Worm (Caenorhabditis elegans) whole organism, young adult: ENCODE results near the gene ogt-1.

Experiments used
- B0019.2 ChIP-seq: fragments of 200-800 bp; sonication (Bioruptor generic); conservative IDR thresholded peaks from 2 replicates; pipeline ENCODE4 v1.3.6; 2022; ENCODE audit warnings: missing genetic modification reagents, missing genetic modification characterization, missing compliant biosample characterization
- C06A6.2 ChIP-seq: fragments of 200-800 bp; sonication (Bioruptor generic); conservative IDR thresholded peaks from 2 replicates; pipeline ENCODE4 v1.3.6; 2022; ENCODE audit warnings: missing genetic modification characterization, missing compliant biosample characterization
- F37B4.10 ChIP-seq: fragments of 200-800 bp; sonication (Bioruptor generic); IDR thresholded peaks from 2 replicates; pipeline ENCODE4 v1.3.6; 2022; ENCODE audit warnings: missing genetic modification characterization, missing compliant biosample characterization
- F39B2.1 ChIP-seq: fragments of 200-800 bp; sonication (Bioruptor generic); IDR thresholded peaks from 2 replicates; pipeline ENCODE4 v1.3.6; 2022; ENCODE audit warnings: missing genetic modification reagents, missing genetic modification characterization, missing compliant biosample characterization
- F49E8.2 ChIP-seq: sonication (generic microtip); optimal IDR thresholded peaks from 3 replicates; lab custom pipeline; 2017; ENCODE audit warnings: missing genetic modification characterization, mild to moderate bottlenecking, missing compliant biosample characterization, antibody characterized with exemption, moderate library complexity; ENCODE audit not compliant: insufficient read depth
- F52B5.7 ChIP-seq: sonication (generic microtip); optimal IDR thresholded peaks from 2 replicates; lab custom pipeline; 2016; ENCODE audit warnings: mild to moderate bottlenecking, missing genetic modification characterization, missing compliant biosample characterization
- F57A8.1 ChIP-seq: fragments of 200-800 bp; sonication (Bioruptor generic); optimal IDR thresholded peaks from 2 replicates; lab custom pipeline; 2018; ENCODE audit warnings: mild to moderate bottlenecking, missing genetic modification characterization, moderate library complexity, missing compliant biosample characterization
- F57C9.4 ChIP-seq: sonication (generic microtip); optimal IDR thresholded peaks from 2 replicates; lab custom pipeline; 2017; ENCODE audit warnings: mild to moderate bottlenecking, missing genetic modification characterization, missing compliant biosample characterization
- T26A5.8 ChIP-seq: sonication (generic microtip); optimal IDR thresholded peaks from 2 replicates; lab custom pipeline; 2016; ENCODE audit warnings: missing genetic modification characterization, missing compliant biosample characterization
- Y56A3A.18 ChIP-seq: fragments of 200-800 bp; sonication (Bioruptor generic); IDR thresholded peaks from 2 replicates; pipeline ENCODE4 v1.3.6; 2022; ENCODE audit warnings: missing genetic modification reagents, missing genetic modification characterization, missing compliant biosample characterization
- Y79H2A.3 ChIP-seq: fragments of 200-800 bp; sonication (Bioruptor generic); conservative IDR thresholded peaks from 2 replicates; pipeline ENCODE4 v1.3.6; 2022; ENCODE audit warnings: missing genetic modification reagents, missing genetic modification characterization, missing compliant biosample characterization
- Y95B8A.8 ChIP-seq: fragments of 200-800 bp; sonication (Bioruptor generic); IDR thresholded peaks from 2 replicates; pipeline ENCODE4 v1.3.6; 2022; ENCODE audit warnings: missing genetic modification reagents, missing genetic modification characterization, missing compliant biosample characterization
- ZK185.1 ChIP-seq: sonication (generic microtip); optimal IDR thresholded peaks from 2 replicates; lab custom pipeline; 2016; ENCODE audit warnings: mild to moderate bottlenecking, missing genetic modification characterization, missing compliant biosample characterization; ENCODE audit not compliant: poor library complexity, severe bottlenecking
- aptf-2 ChIP-seq: fragments of 200-800 bp; sonication (Bioruptor generic); conservative IDR thresholded peaks from 2 replicates; pipeline ENCODE4 v1.3.6; 2022; ENCODE audit warnings: missing genetic modification reagents, missing genetic modification characterization, missing compliant biosample characterization
- athp-1 ChIP-seq: sonication (generic microtip); optimal IDR thresholded peaks from 2 replicates; lab custom pipeline; 2017; ENCODE audit warnings: mild to moderate bottlenecking, missing genetic modification characterization, missing compliant biosample characterization
- attf-3 ChIP-seq: fragments of 200-800 bp; sonication (Bioruptor generic); conservative IDR thresholded peaks from 2 replicates; pipeline ENCODE4 v1.3.6; 2022; ENCODE audit warnings: missing genetic modification reagents, missing genetic modification characterization, missing compliant biosample characterization
- attf-5 ChIP-seq: fragments of 200-800 bp; sonication (Bioruptor generic); optimal IDR thresholded peaks from 2 replicates; lab custom pipeline; 2018; ENCODE audit warnings: mild to moderate bottlenecking, missing genetic modification characterization, missing compliant biosample characterization
- bed-1 ChIP-seq: fragments of 200-800 bp; sonication (Bioruptor generic); IDR thresholded peaks from 2 replicates; pipeline ENCODE4 v1.3.6; 2022; ENCODE audit warnings: missing genetic modification reagents, missing genetic modification characterization, missing compliant biosample characterization
- bed-2 ChIP-seq: fragments of 200-800 bp; sonication (Bioruptor generic); IDR thresholded peaks from 2 replicates; pipeline ENCODE4 v1.3.6; 2022; ENCODE audit warnings: missing genetic modification reagents, missing genetic modification characterization, missing compliant biosample characterization
- ceh-100 ChIP-seq: fragments of 200-800 bp; sonication (Bioruptor generic); IDR thresholded peaks from 2 replicates; pipeline ENCODE4 v1.3.6; 2022; ENCODE audit warnings: missing genetic modification reagents, missing genetic modification characterization, missing compliant biosample characterization
- ceh-91 ChIP-seq: fragments of 200-800 bp; sonication (Bioruptor generic); IDR thresholded peaks from 2 replicates; pipeline ENCODE4 v1.3.6; 2022; ENCODE audit warnings: missing genetic modification reagents, missing genetic modification characterization, missing compliant biosample characterization
- dox-1 ChIP-seq: fragments of 200-800 bp; sonication (Bioruptor generic); IDR thresholded peaks from 2 replicates; pipeline ENCODE4 v1.3.6; 2022; ENCODE audit warnings: missing genetic modification reagents, missing genetic modification characterization, missing compliant biosample characterization
- dpff-1 ChIP-seq: sonication (generic microtip); optimal IDR thresholded peaks from 2 replicates; lab custom pipeline; 2017; ENCODE audit warnings: mild to moderate bottlenecking, missing genetic modification characterization, missing compliant biosample characterization
- egl-18 ChIP-seq: fragments of 200-800 bp; sonication (Bioruptor generic); IDR thresholded peaks from 2 replicates; pipeline ENCODE4 v1.3.6; 2022; ENCODE audit warnings: missing genetic modification reagents, missing genetic modification characterization, missing compliant biosample characterization
- egl-44 ChIP-seq: fragments of 200-800 bp; sonication (Bioruptor generic); IDR thresholded peaks from 2 replicates; pipeline ENCODE4 v1.3.6; 2022; ENCODE audit warnings: missing genetic modification reagents, missing genetic modification characterization, missing compliant biosample characterization
- him-1 ChIP-seq: sonication (generic microtip); optimal IDR thresholded peaks from 2 replicates; lab custom pipeline; 2016; ENCODE audit warnings: missing genotype, missing genetic modification reagents, missing genetic modification characterization, missing compliant biosample characterization
- hmg-20 ChIP-seq: fragments of 200-800 bp; sonication (Bioruptor generic); IDR thresholded peaks from 2 replicates; pipeline ENCODE4 v1.3.6; 2022; ENCODE audit warnings: missing genetic modification reagents, missing genetic modification characterization, missing compliant biosample characterization
- hrde-1 ChIP-seq: sonication (generic microtip); optimal IDR thresholded peaks from 2 replicates; lab custom pipeline; 2016; ENCODE audit warnings: missing genetic modification characterization, mild to moderate bottlenecking, missing compliant biosample characterization, moderate library complexity, missing genotype, missing genetic modification reagents, borderline replicate concordance
- lag-1 ChIP-seq: fragments of 200-800 bp; sonication (Bioruptor generic); IDR thresholded peaks from 2 replicates; pipeline ENCODE4 v1.3.6; 2022; ENCODE audit warnings: missing genetic modification reagents, missing genetic modification characterization, missing compliant biosample characterization
- let-526 ChIP-seq: fragments of 200-800 bp; sonication (Bioruptor generic); IDR thresholded peaks from 2 replicates; pipeline ENCODE4 v1.3.6; 2022; ENCODE audit warnings: missing genetic modification reagents, missing genetic modification characterization, missing compliant biosample characterization
- let-607 ChIP-seq, 2 experiments: fragments of 200-800 bp in 1 of 2; sonication (Bioruptor generic) in 1 of 2; sonication (generic microtip) in 1 of 2; optimal IDR thresholded peaks; 2 replicates each; lab custom pipeline; 2016 to 2018; ENCODE audit warnings: mild to moderate bottlenecking in 2 of 2, missing compliant biosample characterization in 2 of 2, missing genetic modification characterization in 2 of 2, moderate library complexity in 2 of 2, missing genotype in 1 of 2
- lin-35 ChIP-seq, 3 experiments: fragments of 150-350 bp in 2 of 3; sonication (generic microtip) in 1 of 3; optimal IDR thresholded peaks; 2 replicates each; lab custom pipeline; 2014 to 2018; ENCODE audit warnings: missing biosample characterization in 3 of 3, missing genetic modification characterization in 3 of 3, missing genetic modification reagents in 3 of 3
- lsy-27 ChIP-seq: sonication (generic microtip); optimal IDR thresholded peaks from 2 replicates; lab custom pipeline; 2017; ENCODE audit warnings: missing genetic modification characterization, mild to moderate bottlenecking, missing compliant biosample characterization, antibody characterized with exemption, missing genotype, borderline replicate concordance; ENCODE audit not compliant: insufficient read depth
- madf-10 ChIP-seq: sonication (generic microtip); optimal IDR thresholded peaks from 2 replicates; lab custom pipeline; 2016; ENCODE audit warnings: mild to moderate bottlenecking, missing genetic modification characterization, missing compliant biosample characterization
- madf-8 ChIP-seq: fragments of 200-800 bp; sonication (Bioruptor generic); conservative IDR thresholded peaks from 2 replicates; pipeline ENCODE4 v1.3.6; 2022; ENCODE audit warnings: missing genetic modification reagents, missing genetic modification characterization, missing compliant biosample characterization
- mcd-1 ChIP-seq: fragments of 200-800 bp; sonication (Bioruptor generic); IDR thresholded peaks from 2 replicates; pipeline ENCODE4 v1.3.6; 2022; ENCODE audit warnings: missing genetic modification reagents, missing genetic modification characterization, missing compliant biosample characterization
- nfya-1 ChIP-seq: sonication (generic microtip); optimal IDR thresholded peaks from 2 replicates; lab custom pipeline; 2017; ENCODE audit warnings: antibody characterized with exemption, missing compliant biosample characterization, missing genetic modification characterization, borderline replicate concordance; ENCODE audit not compliant: insufficient read depth
- nfya-2 ChIP-seq: fragments of 200-800 bp; sonication (Bioruptor generic); IDR thresholded peaks from 2 replicates; pipeline ENCODE4 v1.3.6; 2022; ENCODE audit warnings: missing genetic modification reagents, missing genetic modification characterization, missing compliant biosample characterization
- nfyb-1 ChIP-seq: fragments of 200-800 bp; sonication (Bioruptor generic); IDR thresholded peaks from 2 replicates; pipeline ENCODE4 v1.3.6; 2022; ENCODE audit warnings: missing genetic modification reagents, missing genetic modification characterization, missing compliant biosample characterization
- nhr-179 ChIP-seq: sonication (generic microtip); optimal IDR thresholded peaks from 2 replicates; lab custom pipeline; 2016; ENCODE audit warnings: mild to moderate bottlenecking, missing genetic modification characterization, missing compliant biosample characterization
- sea-2 ChIP-seq: fragments of 200-800 bp; sonication (Bioruptor generic); IDR thresholded peaks from 2 replicates; pipeline ENCODE4 v1.3.6; 2022; ENCODE audit warnings: missing genetic modification characterization, missing compliant biosample characterization
- snpc-1.1 ChIP-seq: sonication (generic microtip); optimal IDR thresholded peaks from 2 replicates; lab custom pipeline; 2017; ENCODE audit warnings: missing genetic modification characterization, mild to moderate bottlenecking, missing compliant biosample characterization, antibody characterized with exemption, moderate library complexity, missing genotype, missing genetic modification reagents; ENCODE audit not compliant: insufficient read depth
- snpc-3.4 ChIP-seq: sonication (generic microtip); optimal IDR thresholded peaks from 2 replicates; lab custom pipeline; 2017; ENCODE audit warnings: missing genetic modification characterization, mild to moderate bottlenecking, missing compliant biosample characterization, antibody characterized with exemption, moderate library complexity, missing genotype, missing genetic modification reagents
- tbx-9 ChIP-seq: sonication (generic microtip); optimal IDR thresholded peaks from 2 replicates; lab custom pipeline; 2016; ENCODE audit warnings: borderline replicate concordance, missing genetic modification characterization, inconsistent platforms, missing compliant biosample characterization
- unc-62 ChIP-seq: fragments of 150-350 bp; optimal IDR thresholded peaks from 2 replicates; lab custom pipeline; 2014; ENCODE audit warnings: missing biosample characterization, missing genetic modification reagents, missing genetic modification characterization
- ztf-25 ChIP-seq: fragments of 200-800 bp; sonication (Bioruptor generic); IDR thresholded peaks from 2 replicates; pipeline ENCODE4 v1.3.6; 2022; ENCODE audit warnings: missing genetic modification reagents, missing genetic modification characterization, missing compliant biosample characterization
- ztf-28 ChIP-seq: fragments of 200-800 bp; sonication (Bioruptor generic); IDR thresholded peaks from 2 replicates; pipeline ENCODE4 v1.3.6; 2022; ENCODE audit warnings: missing genetic modification reagents, missing genetic modification characterization, missing compliant biosample characterization

ogt-1 gene

ce11 chrIII:7155631-7156030, 2.0 kb upstream of the ogt-1 start (continued):
- TF ChIP-seq F49E8.2 (no peak), ceh-91 (GFP tag; lab: Robert Waterston, UW) (no peak), ZK185.1 (tag; lab: Kevin White, UChicago) (peak; percentile 54), let-607 (tag; optimal IDR thresholded peaks at IDR 0.05; lab: Kevin White, UChicago) (peak; percentile 63 to 70), Y79H2A.3 (GFP tag; lab: Robert Waterston, UW) (0 out of 2 replicates have a peak, but pooled peaks have one; percentile 44), snpc-3.4 (tag; lab: Kevin White, UChicago) (no peak), nfya-2 (GFP tag; lab: Robert Waterston, UW) (no peak), attf-5 (peak; percentile 80), snpc-1.1 (tag; lab: Kevin White, UChicago) (no peak), F57C9.4 (tag; lab: Kevin White, UChicago) (no peak), hrde-1 (no peak), egl-44 (no peak), nfya-1 (tag; lab: Kevin White, UChicago) (no peak), T26A5.8 (tag; lab: Kevin White, UChicago) (no peak), F57A8.1 (GFP tag; lab: Kevin White, UChicago) (no peak), hmg-20 (GFP tag; lab: Robert Waterston, UW) (no peak), C06A6.2 (GFP tag; lab: Robert Waterston, UW) (peak; percentile 82), madf-8 (GFP tag; lab: Robert Waterston, UW) (no peak), attf-3 (peak; percentile 49), Y56A3A.18 (0 out of 2 replicates have a peak, but pooled peaks have one; percentile 50), lag-1 (no peak), B0019.2 (GFP tag; lab: Robert Waterston, UW) (no peak), sea-2 (GFP tag; lab: Robert Waterston, UW) (no peak), F37B4.10 (no peak), bed-2 (GFP tag; lab: Robert Waterston, UW) (no peak), him-1 (tag; lab: Kevin White, UChicago) (no peak), athp-1 (tag; lab: Kevin White, UChicago) (peak; percentile 18), lin-35 (GFP tag; optimal IDR thresholded peaks at IDR 0.05; lab: Kevin White, UChicago) (peak in 1 of 3 experiments; percentile 75), unc-62 (peak; percentile 29), mcd-1 (GFP tag; lab: Robert Waterston, UW) (peak; percentile 71), ztf-28 (no peak), nhr-179 (tag; lab: Kevin White, UChicago) (no peak), tbx-9 (tag; lab: Kevin White, UChicago) (no peak), madf-10 (peak; percentile 71), Y95B8A.8 (GFP tag; lab: Robert Waterston, UW) (peak; percentile 66; the same call in 1 of the 2 replicates), bed-1 (GFP tag; lab: Robert Waterston, UW) (no peak), aptf-2 (GFP tag; lab: Robert Waterston, UW) (no peak), dox-1 (GFP tag; lab: Robert Waterston, UW) (peak; percentile 73), lsy-27 (tag; lab: Kevin White, UChicago) (no peak), dpff-1 (tag; lab: Kevin White, UChicago) (no peak), ztf-25 (GFP tag; lab: Robert Waterston, UW) (no peak), ceh-100 (GFP tag; lab: Robert Waterston, UW) (0 out of 2 replicates have a peak, but pooled peaks have one; percentile 44), nfyb-1 (GFP tag; lab: Robert Waterston, UW) (peak; percentile 90), F52B5.7 (tag; lab: Kevin White, UChicago) (peak; percentile 58), egl-18 (GFP tag; lab: Robert Waterston, UW) (no peak), let-526 (peak; percentile 12; the same call in 1 of the 2 replicates), F39B2.1 (GFP tag; lab: Robert Waterston, UW) (0 out of 2 replicates have a peak, but pooled peaks have one; percentile 43)
